Worm (Caenorhabditis elegans) whole organism, young adult: Measurements from ENCODE around the gene Y105C5A.26.
A peak's percentile ranks its signal among the peaks of the same experiment; 100 is the strongest.

Source experiments
- B0019.2 ChIP-seq: fragments of 200-800 bp; sonication (Bioruptor generic); conservative IDR thresholded peaks from 2 replicates; pipeline ENCODE4 v1.3.6; 2022; ENCODE audit warnings: missing genetic modification reagents, missing genetic modification characterization, missing compliant biosample characterization
- B0336.3 ChIP-seq: fragments of 200-800 bp; sonication (Bioruptor generic); IDR thresholded peaks from 2 replicates; pipeline ENCODE4 v1.3.6; 2022; ENCODE audit warnings: missing genetic modification characterization, missing compliant biosample characterization
- C17E4.6 ChIP-seq: fragments of 200-800 bp; sonication (Bioruptor generic); IDR thresholded peaks from 2 replicates; pipeline ENCODE4 v1.3.6; 2022; ENCODE audit warnings: missing genetic modification reagents, missing genetic modification characterization, missing compliant biosample characterization
- F10E7.11 ChIP-seq: sonication (generic microtip); optimal IDR thresholded peaks from 2 replicates; lab custom pipeline; 2017; ENCODE audit warnings: mild to moderate bottlenecking, missing genetic modification characterization, moderate library complexity, missing compliant biosample characterization
- F23B12.7 ChIP-seq: sonication (generic microtip); optimal IDR thresholded peaks from 2 replicates; lab custom pipeline; 2017; ENCODE audit warnings: missing genetic modification characterization, mild to moderate bottlenecking, missing compliant biosample characterization, antibody characterized with exemption, moderate library complexity; ENCODE audit not compliant: insufficient read depth
- F33H1.4 ChIP-seq: fragments of 200-800 bp; sonication (Bioruptor generic); IDR thresholded peaks from 2 replicates; pipeline ENCODE4 v1.3.6; 2022; ENCODE audit warnings: missing genetic modification reagents, missing genetic modification characterization, missing compliant biosample characterization
- F49E8.2 ChIP-seq: sonication (generic microtip); optimal IDR thresholded peaks from 3 replicates; lab custom pipeline; 2017; ENCODE audit warnings: missing genetic modification characterization, mild to moderate bottlenecking, missing compliant biosample characterization, antibody characterized with exemption, moderate library complexity; ENCODE audit not compliant: insufficient read depth
- F57A8.1 ChIP-seq: fragments of 200-800 bp; sonication (Bioruptor generic); optimal IDR thresholded peaks from 2 replicates; lab custom pipeline; 2018; ENCODE audit warnings: mild to moderate bottlenecking, missing genetic modification characterization, moderate library complexity, missing compliant biosample characterization
- F57C9.4 ChIP-seq: sonication (generic microtip); optimal IDR thresholded peaks from 2 replicates; lab custom pipeline; 2017; ENCODE audit warnings: mild to moderate bottlenecking, missing genetic modification characterization, missing compliant biosample characterization
- T07F8.4 ChIP-seq: sonication (generic microtip); optimal IDR thresholded peaks from 2 replicates; lab custom pipeline; 2016; ENCODE audit warnings: mild to moderate bottlenecking, missing genetic modification characterization, moderate library complexity, missing compliant biosample characterization
- Y56A3A.18 ChIP-seq: fragments of 200-800 bp; sonication (Bioruptor generic); IDR thresholded peaks from 2 replicates; pipeline ENCODE4 v1.3.6; 2022; ENCODE audit warnings: missing genetic modification reagents, missing genetic modification characterization, missing compliant biosample characterization
- Y79H2A.3 ChIP-seq: fragments of 200-800 bp; sonication (Bioruptor generic); conservative IDR thresholded peaks from 2 replicates; pipeline ENCODE4 v1.3.6; 2022; ENCODE audit warnings: missing genetic modification reagents, missing genetic modification characterization, missing compliant biosample characterization
- attf-3 ChIP-seq: fragments of 200-800 bp; sonication (Bioruptor generic); conservative IDR thresholded peaks from 2 replicates; pipeline ENCODE4 v1.3.6; 2022; ENCODE audit warnings: missing genetic modification reagents, missing genetic modification characterization, missing compliant biosample characterization
- attf-5 ChIP-seq: fragments of 200-800 bp; sonication (Bioruptor generic); optimal IDR thresholded peaks from 2 replicates; lab custom pipeline; 2018; ENCODE audit warnings: mild to moderate bottlenecking, missing genetic modification characterization, missing compliant biosample characterization
- attf-6 ChIP-seq: fragments of 200-800 bp; sonication (Bioruptor generic); IDR thresholded peaks from 2 replicates; pipeline ENCODE4 v1.3.6; 2022; ENCODE audit warnings: missing genetic modification reagents, missing genetic modification characterization, missing compliant biosample characterization
- bed-2 ChIP-seq: fragments of 200-800 bp; sonication (Bioruptor generic); IDR thresholded peaks from 2 replicates; pipeline ENCODE4 v1.3.6; 2022; ENCODE audit warnings: missing genetic modification reagents, missing genetic modification characterization, missing compliant biosample characterization
- cebp-2 ChIP-seq: fragments of 200-800 bp; sonication (Bioruptor generic); IDR thresholded peaks from 2 replicates; pipeline ENCODE4 v1.3.6; 2022; ENCODE audit warnings: missing genetic modification characterization, missing compliant biosample characterization
- die-1 ChIP-seq: sonication (generic microtip); optimal IDR thresholded peaks from 2 replicates; lab custom pipeline; 2016; ENCODE audit warnings: missing genotype, mild to moderate bottlenecking, missing genetic modification characterization, missing compliant biosample characterization
- egl-44 ChIP-seq: fragments of 200-800 bp; sonication (Bioruptor generic); IDR thresholded peaks from 2 replicates; pipeline ENCODE4 v1.3.6; 2022; ENCODE audit warnings: missing genetic modification reagents, missing genetic modification characterization, missing compliant biosample characterization
- egrh-3 ChIP-seq: fragments of 200-800 bp; sonication (Bioruptor generic); IDR thresholded peaks from 2 replicates; pipeline ENCODE4 v1.3.6; 2022; ENCODE audit warnings: missing genetic modification reagents, missing genetic modification characterization, missing compliant biosample characterization
- him-1 ChIP-seq: sonication (generic microtip); optimal IDR thresholded peaks from 2 replicates; lab custom pipeline; 2016; ENCODE audit warnings: missing genotype, missing genetic modification reagents, missing genetic modification characterization, missing compliant biosample characterization
- hmg-20 ChIP-seq: fragments of 200-800 bp; sonication (Bioruptor generic); IDR thresholded peaks from 2 replicates; pipeline ENCODE4 v1.3.6; 2022; ENCODE audit warnings: missing genetic modification reagents, missing genetic modification characterization, missing compliant biosample characterization
- let-607 ChIP-seq, 2 experiments: fragments of 200-800 bp in 1 of 2; sonication (Bioruptor generic) in 1 of 2; sonication (generic microtip) in 1 of 2; optimal IDR thresholded peaks; 2 replicates each; lab custom pipeline; 2016 to 2018; ENCODE audit warnings: mild to moderate bottlenecking in 2 of 2, missing compliant biosample characterization in 2 of 2, missing genetic modification characterization in 2 of 2, moderate library complexity in 2 of 2, missing genotype in 1 of 2
- lin-26 ChIP-seq: fragments of 200-800 bp; sonication (Bioruptor generic); IDR thresholded peaks from 2 replicates; pipeline ENCODE4 v1.3.6; 2022; ENCODE audit warnings: missing genetic modification reagents, missing genetic modification characterization, missing compliant biosample characterization
- lin-40 ChIP-seq: sonication (generic microtip); optimal IDR thresholded peaks from 2 replicates; lab custom pipeline; 2016; ENCODE audit warnings: missing genetic modification characterization, mild to moderate bottlenecking, missing compliant biosample characterization, missing genotype, missing genetic modification reagents
- lin-54 ChIP-seq: fragments of 200-800 bp; sonication (Bioruptor generic); optimal IDR thresholded peaks from 2 replicates; lab custom pipeline; 2018; ENCODE audit warnings: mild to moderate bottlenecking, missing genetic modification characterization, missing compliant biosample characterization
- lir-1 ChIP-seq: fragments of 200-800 bp; sonication (Bioruptor generic); conservative IDR thresholded peaks from 2 replicates; pipeline ENCODE4 v1.3.6; 2022; ENCODE audit warnings: missing genetic modification reagents, missing genetic modification characterization, missing compliant biosample characterization
- lsl-1 ChIP-seq: fragments of 200-800 bp; sonication (Bioruptor generic); optimal IDR thresholded peaks from 2 replicates; lab custom pipeline; 2018; ENCODE audit warnings: mild to moderate bottlenecking, missing genetic modification characterization, moderate library complexity, missing compliant biosample characterization
- lsy-27 ChIP-seq: sonication (generic microtip); optimal IDR thresholded peaks from 2 replicates; lab custom pipeline; 2017; ENCODE audit warnings: missing genetic modification characterization, mild to moderate bottlenecking, missing compliant biosample characterization, antibody characterized with exemption, missing genotype, borderline replicate concordance; ENCODE audit not compliant: insufficient read depth
- madf-3 ChIP-seq: fragments of 200-800 bp; sonication (Bioruptor generic); IDR thresholded peaks from 2 replicates; pipeline ENCODE4 v1.3.6; 2022; ENCODE audit warnings: missing genetic modification reagents, missing genetic modification characterization, missing compliant biosample characterization
- mes-4 ChIP-seq: sonication (generic microtip); optimal IDR thresholded peaks from 2 replicates; lab custom pipeline; 2016; ENCODE audit warnings: missing genotype, missing genetic modification characterization, missing compliant biosample characterization
- mxl-1 ChIP-seq: sonication (generic microtip); optimal IDR thresholded peaks from 2 replicates; lab custom pipeline; 2016; ENCODE audit warnings: missing genetic modification characterization, missing compliant biosample characterization
- nfyb-1 ChIP-seq: fragments of 200-800 bp; sonication (Bioruptor generic); IDR thresholded peaks from 2 replicates; pipeline ENCODE4 v1.3.6; 2022; ENCODE audit warnings: missing genetic modification reagents, missing genetic modification characterization, missing compliant biosample characterization
- pbrm-1 ChIP-seq: fragments of 200-800 bp; sonication (Bioruptor generic); IDR thresholded peaks from 2 replicates; pipeline ENCODE4 v1.3.6; 2022; ENCODE audit warnings: missing genetic modification reagents, missing genetic modification characterization, missing compliant biosample characterization
- rcor-1 ChIP-seq: fragments of 200-800 bp; sonication (Bioruptor generic); IDR thresholded peaks from 2 replicates; pipeline ENCODE4 v1.3.6; 2022; ENCODE audit warnings: missing genetic modification reagents, missing genetic modification characterization, missing compliant biosample characterization
- repo-1 ChIP-seq: sonication (generic microtip); optimal IDR thresholded peaks from 2 replicates; lab custom pipeline; 2017; ENCODE audit warnings: mild to moderate bottlenecking, missing genetic modification characterization, missing compliant biosample characterization
- snpc-1.1 ChIP-seq: sonication (generic microtip); optimal IDR thresholded peaks from 2 replicates; lab custom pipeline; 2017; ENCODE audit warnings: missing genetic modification characterization, mild to moderate bottlenecking, missing compliant biosample characterization, antibody characterized with exemption, moderate library complexity, missing genotype, missing genetic modification reagents; ENCODE audit not compliant: insufficient read depth
- snpc-4 ChIP-seq, 5 experiments: fragments of 150-350 bp in 1 of 5; sonication (generic microtip) in 4 of 5; optimal IDR thresholded peaks; 2 replicates each; lab custom pipeline; 2014 to 2018; ENCODE audit warnings: missing genetic modification characterization in 5 of 5, missing biosample characterization in 3 of 5, antibody characterized with exemption in 2 of 5, mild to moderate bottlenecking in 2 of 5, missing compliant biosample characterization in 2 of 5, missing genotype in 2 of 5, moderate library complexity in 2 of 5, missing genetic modification reagents in 1 of 5
- tbx-9 ChIP-seq: sonication (generic microtip); optimal IDR thresholded peaks from 2 replicates; lab custom pipeline; 2016; ENCODE audit warnings: borderline replicate concordance, missing genetic modification characterization, inconsistent platforms, missing compliant biosample characterization
- unc-62 ChIP-seq: fragments of 150-350 bp; optimal IDR thresholded peaks from 2 replicates; lab custom pipeline; 2014; ENCODE audit warnings: missing biosample characterization, missing genetic modification reagents, missing genetic modification characterization

The Y105C5A.26 gene

ce11 chrIV:15696786-15697185 lies 15.4 kb upstream of the Y105C5A.26 start (continued):
- TF ChIP-seq snpc-4 (GFP tag; optimal IDR thresholded peaks at IDR 0.05; lab: Kevin White, UChicago) (no peak), snpc-4 (tag; optimal IDR thresholded peaks at IDR 0.05; lab: Kevin White, UChicago) (peak in 1 of 4 experiments; percentile 33), lsy-27 (tag; lab: Kevin White, UChicago) (no peak), F23B12.7 (tag; lab: Kevin White, UChicago) (no peak), nfyb-1 (peak; percentile 62; the same call in 1 of the 2 replicates), repo-1 (tag; lab: Kevin White, UChicago) (no peak), lsl-1 (GFP tag; lab: Kevin White, UChicago) (no peak), snpc-1.1 (tag; lab: Kevin White, UChicago) (no peak), lir-1 (GFP tag; lab: Robert Waterston, UW) (no peak), Y79H2A.3 (GFP tag; lab: Robert Waterston, UW) (no peak), F33H1.4 (no peak)

- TF ChIP-seq snpc-4 (GFP tag; optimal IDR thresholded peaks at IDR 0.05; lab: Kevin White, UChicago) (no peak), snpc-4 (tag; optimal IDR thresholded peaks at IDR 0.05; lab: Kevin White, UChicago) (peak in 1 of 4 experiments; percentile 48), attf-6 (no peak)
Measured at ce11 chrIV:15695274-15695673, 13.9 kb upstream of the Y105C5A.26 start.

ce11 chrIV:15693268-15693667 lies 11.9 kb upstream of the Y105C5A.26 start:
- peak in 1 of 2 experiments; percentile 12 for TF ChIP-seq let-607 (tag; optimal IDR thresholded peaks at IDR 0.05; lab: Kevin White, UChicago)
- TF ChIP-seq egrh-3, result 0 out of 2 replicates have a peak, but pooled peaks have one; percentile 8
- TF ChIP-seq lin-54, result peak; percentile 46
- TF ChIP-seq snpc-1.1 (tag; lab: Kevin White, UChicago), result peak; percentile 75
- TF ChIP-seq lsy-27 (tag; lab: Kevin White, UChicago), result peak; percentile 46
- peak; percentile 8 for TF ChIP-seq repo-1 (tag; lab: Kevin White, UChicago)
- peak; percentile 41 for TF ChIP-seq lsl-1 (GFP tag; lab: Kevin White, UChicago)
- peak; percentile 32 for TF ChIP-seq tbx-9 (tag; lab: Kevin White, UChicago)
- TF ChIP-seq lin-26, result peak; percentile 97
- peak; percentile 55 for TF ChIP-seq F49E8.2 (tag; lab: Kevin White, UChicago)
- peak; percentile 59 for TF ChIP-seq F23B12.7 (tag; lab: Kevin White, UChicago)
- peak; percentile 59; the same call in 1 of the 2 replicates for TF ChIP-seq egl-44 (GFP tag; lab: Robert Waterston, UW)
- TF ChIP-seq attf-5 (GFP tag; lab: Kevin White, UChicago), result peak; percentile 62
- TF ChIP-seq attf-3 (GFP tag; lab: Robert Waterston, UW), result no peak
- peak; percentile 23 for TF ChIP-seq lin-40
- peak; percentile 43 for TF ChIP-seq F57A8.1 (GFP tag; lab: Kevin White, UChicago)
- no peak for TF ChIP-seq unc-62 (GFP tag; lab: Kevin White, UChicago)
- TF ChIP-seq die-1 (tag; lab: Kevin White, UChicago), result peak; percentile 83
- TF ChIP-seq pbrm-1 (GFP tag; lab: Robert Waterston, UW), result peak; percentile 55
- TF ChIP-seq cebp-2 (GFP tag; lab: Robert Waterston, UW), result 0 out of 2 replicates have a peak, but pooled peaks have one; percentile 73
- peak; percentile 52 for TF ChIP-seq T07F8.4
- 0 out of 2 replicates have a peak, but pooled peaks have one; percentile 17 for TF ChIP-seq B0019.2 (GFP tag; lab: Robert Waterston, UW)
- TF ChIP-seq bed-2 (GFP tag; lab: Robert Waterston, UW), result no peak
- TF ChIP-seq mxl-1 (tag; lab: Kevin White, UChicago), result peak; percentile 74
- no peak for TF ChIP-seq F33H1.4
- peak; percentile 67 for TF ChIP-seq rcor-1
- peak; percentile 60 for TF ChIP-seq mes-4 (tag; lab: Kevin White, UChicago)
- TF ChIP-seq Y56A3A.18 (GFP tag; lab: Robert Waterston, UW), result peak; percentile 28; the same call in 1 of the 2 replicates
- 0 out of 2 replicates have a peak, but pooled peaks have one; percentile 28 for TF ChIP-seq C17E4.6 (GFP tag; lab: Robert Waterston, UW)
- TF ChIP-seq B0336.3 (GFP tag; lab: Robert Waterston, UW), result 0 out of 2 replicates have a peak, but pooled peaks have one; percentile 38
- 0 out of 2 replicates have a peak, but pooled peaks have one; percentile 15 for TF ChIP-seq hmg-20 (GFP tag; lab: Robert Waterston, UW)
- no peak for TF ChIP-seq F57C9.4 (tag; lab: Kevin White, UChicago)
- TF ChIP-seq attf-6, result peak; percentile 100
- peak; percentile 82 for TF ChIP-seq him-1 (tag; lab: Kevin White, UChicago)
- peak; percentile 33 for TF ChIP-seq F10E7.11
- TF ChIP-seq madf-3 (GFP tag; lab: Robert Waterston, UW), result peak; percentile 74; the same call in 1 of the 2 replicates
